Fruit fly (Drosophila melanogaster) whole organism, adult: ENCODE results near the gene lok.

Experiments used
- CG11617 ChIP-seq: fragments of 200-800 bp; sonication (Bioruptor generic); optimal IDR thresholded peaks from 2 replicates; lab custom pipeline; 2017; ENCODE audit warnings: mild to moderate bottlenecking, missing biosample characterization, missing genetic modification reagents, missing genetic modification characterization
- CG12768 ChIP-seq: fragments of 200-800 bp; sonication (Bioruptor generic); optimal IDR thresholded peaks from 2 replicates; lab custom pipeline; 2017; ENCODE audit warnings: missing biosample characterization, missing genetic modification characterization, mild to moderate bottlenecking, moderate library complexity, missing genetic modification reagents
- CG14711 ChIP-seq: fragments of 200-800 bp; sonication (Bioruptor generic); optimal IDR thresholded peaks from 2 replicates; lab custom pipeline; 2018; ENCODE audit warnings: missing biosample characterization, mild to moderate bottlenecking, missing genetic modification characterization, moderate library complexity
- CG1620 ChIP-seq: fragments of 200-800 bp; sonication (Bioruptor generic); optimal IDR thresholded peaks from 2 replicates; lab custom pipeline; 2016; ENCODE audit warnings: missing biosample characterization, missing genetic modification characterization
- CG33017 ChIP-seq: fragments of 200-800 bp; sonication (Bioruptor generic); optimal IDR thresholded peaks from 2 replicates; lab custom pipeline; 2018; ENCODE audit warnings: missing biosample characterization, mild to moderate bottlenecking, missing genetic modification characterization, moderate library complexity
- CG5204 ChIP-seq: fragments of 200-800 bp; sonication (Bioruptor generic); optimal IDR thresholded peaks from 2 replicates; lab custom pipeline; 2016; ENCODE audit warnings: missing biosample characterization, missing genetic modification characterization
- CG7045 ChIP-seq: fragments of 200-800 bp; sonication (Bioruptor generic); optimal IDR thresholded peaks from 2 replicates; lab custom pipeline; 2017; ENCODE audit warnings: missing biosample characterization, mild to moderate bottlenecking, missing genetic modification characterization
- CG7101 ChIP-seq: fragments of 200-800 bp; sonication (Bioruptor generic); optimal IDR thresholded peaks from 2 replicates; lab custom pipeline; 2018; ENCODE audit warnings: missing biosample characterization, mild to moderate bottlenecking, missing genetic modification characterization, moderate library complexity
- Clk ChIP-seq: fragments of 200-800 bp; sonication (Bioruptor generic); optimal IDR thresholded peaks from 2 replicates; lab custom pipeline; 2017; ENCODE audit warnings: missing biosample characterization, missing genetic modification characterization
- Crg-1 ChIP-seq: fragments of 200-800 bp; sonication (Bioruptor generic); optimal IDR thresholded peaks from 2 replicates; lab custom pipeline; 2016; ENCODE audit warnings: missing biosample characterization, missing genetic modification characterization
- Hr96 ChIP-seq: fragments of 200-800 bp; sonication (Bioruptor generic); optimal IDR thresholded peaks from 2 replicates; lab custom pipeline; 2016; ENCODE audit warnings: missing biosample characterization, missing genetic modification characterization
- Mnt ChIP-seq: fragments of 200-800 bp; sonication (Bioruptor generic); optimal IDR thresholded peaks from 2 replicates; lab custom pipeline; 2016; ENCODE audit warnings: missing biosample characterization, mild to moderate bottlenecking, missing genetic modification characterization
- bab1 ChIP-seq: fragments of 200-800 bp; sonication (Bioruptor generic); optimal IDR thresholded peaks from 3 replicates; lab custom pipeline; 2019; ENCODE audit warnings: missing biosample characterization, mild to moderate bottlenecking, missing genetic modification characterization, moderate library complexity
- cic ChIP-seq: fragments of 200-800 bp; sonication (Bioruptor generic); optimal IDR thresholded peaks from 2 replicates; lab custom pipeline; 2017; ENCODE audit warnings: missing biosample characterization, mild to moderate bottlenecking, missing genetic modification characterization, moderate library complexity
- cnc ChIP-seq, 2 experiments: fragments of >200 bp; optimal IDR thresholded peaks; 2 replicates each; lab custom pipeline; 2017
- kay ChIP-seq: fragments of 200-800 bp; sonication (Bioruptor generic); peaks from one replicate; lab custom pipeline; 2016; ENCODE audit warnings: missing biosample characterization, missing genetic modification characterization, borderline replicate concordance
- ovo ChIP-seq: fragments of 200-800 bp; sonication (Bioruptor generic); optimal IDR thresholded peaks from 2 replicates; lab custom pipeline; 2016; ENCODE audit warnings: missing biosample characterization, missing genetic modification characterization
- pad ChIP-seq: fragments of 200-800 bp; sonication (Bioruptor generic); optimal IDR thresholded peaks from 3 replicates; lab custom pipeline; 2017; ENCODE audit warnings: missing biosample characterization, missing genetic modification characterization, mild to moderate bottlenecking, moderate library complexity, missing genetic modification reagents
- tj ChIP-seq: fragments of 200-800 bp; sonication (Bioruptor generic); optimal IDR thresholded peaks from 3 replicates; lab custom pipeline; 2017; ENCODE audit warnings: missing biosample characterization, mild to moderate bottlenecking, missing genetic modification characterization, moderate library complexity
- toe ChIP-seq: fragments of 200-800 bp; sonication (Bioruptor generic); optimal IDR thresholded peaks from 2 replicates; lab custom pipeline; 2016; ENCODE audit warnings: missing biosample characterization, missing genetic modification characterization

The lok gene

DNA sequence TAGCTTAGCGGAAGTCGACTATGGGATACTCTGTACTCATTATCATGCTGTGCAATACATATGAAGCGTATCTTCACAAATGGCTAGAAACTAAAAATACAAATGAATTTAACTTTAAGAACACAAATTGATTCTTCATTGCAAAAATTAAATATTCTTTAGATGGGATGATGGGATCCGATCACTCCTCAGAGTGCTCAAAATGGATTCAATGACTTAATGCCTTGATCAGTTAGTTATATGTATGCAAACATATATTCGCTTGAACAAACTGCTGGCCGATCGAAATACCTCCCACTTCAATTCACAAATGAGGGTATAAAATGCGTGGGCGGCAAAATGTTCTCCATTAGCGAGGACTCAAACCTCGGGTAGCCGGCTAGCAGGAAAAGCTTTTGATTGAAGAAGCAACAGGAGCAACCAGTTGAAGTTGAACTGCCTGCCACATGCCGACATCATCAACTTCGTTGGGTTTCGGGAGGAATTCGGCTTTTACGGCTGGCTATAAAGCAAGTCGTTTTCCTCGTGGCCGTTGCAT is 33.8 kb upstream of the lok start, which contains the start of gene sNPF:
TSS of gene sNPF (plus strand) at position 534 of the 538 bp plus-strand sequence.
- TF ChIP-seq CG14711 (tag; lab: Kevin White, UChicago) (no peak), pad (GFP tag; lab: Kevin White, UChicago) (no peak), Hr96 (GFP tag; lab: Kevin White, UChicago) (peak; percentile 8), kay (GFP tag; lab: Kevin White, UChicago) (no peak), CG33017 (tag; lab: Kevin White, UChicago) (peak; percentile 59), Crg-1 (GFP tag; lab: Kevin White, UChicago) (no peak), cic (GFP tag; lab: Kevin White, UChicago) (peak; percentile 10), CG7045 (GFP tag; lab: Kevin White, UChicago) (peak; percentile 42), toe (GFP tag; lab: Kevin White, UChicago) (peak; percentile 45), cnc (optimal IDR thresholded peaks at IDR 0.05; lab: Kevin White, UChicago) (no peak), Mnt (no peak), CG11617 (peak; percentile 7), CG1620 (GFP tag; lab: Kevin White, UChicago) (no peak), Clk (no peak), CG12768 (GFP tag; lab: Kevin White, UChicago) (no peak), CG7101 (tag; lab: Kevin White, UChicago) (peak; percentile 10), bab1 (GFP tag; lab: Kevin White, UChicago) (no peak), CG5204 (GFP tag; lab: Kevin White, UChicago) (peak; percentile 54), tj (no peak), ovo (GFP tag; lab: Kevin White, UChicago) (no peak)

- TF ChIP-seq Hr96 (GFP tag; lab: Kevin White, UChicago) (no peak), CG14711 (tag; lab: Kevin White, UChicago) (no peak), toe (GFP tag; lab: Kevin White, UChicago) (no peak), kay (GFP tag; lab: Kevin White, UChicago) (no peak), CG12768 (GFP tag; lab: Kevin White, UChicago) (no peak), CG1620 (GFP tag; lab: Kevin White, UChicago) (no peak), CG11617 (no peak), Clk (no peak), CG33017 (tag; lab: Kevin White, UChicago) (no peak), cic (GFP tag; lab: Kevin White, UChicago) (no peak)
Measured at dm6 chr2L:20051172-20051893, 9.9 kb upstream of the lok start.

DNA sequence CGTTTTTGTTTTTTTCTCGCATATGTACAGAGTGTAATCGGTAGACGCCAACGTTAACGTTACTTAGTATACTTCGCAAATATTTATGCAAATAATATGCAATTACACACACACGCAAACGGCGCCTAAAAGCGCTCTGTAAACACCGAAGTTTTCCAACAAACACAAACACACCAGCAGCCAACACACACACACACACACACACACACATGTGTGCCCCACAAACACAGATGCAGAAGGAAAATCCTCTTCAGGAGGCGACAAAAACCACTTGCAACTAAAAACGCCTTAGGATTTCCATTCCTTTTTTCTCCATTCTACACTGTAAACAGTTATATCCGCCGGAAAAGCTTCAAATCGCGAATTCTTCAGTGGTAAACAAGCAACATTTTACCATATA is 3.8 kb upstream of the lok start:
- TF ChIP-seq CG1620 (GFP tag; lab: Kevin White, UChicago) (no peak), bab1 (GFP tag; lab: Kevin White, UChicago) (no peak), ovo (GFP tag; lab: Kevin White, UChicago) (no peak), Mnt (no peak), CG11617 (no peak), CG7101 (tag; lab: Kevin White, UChicago) (no peak), tj (no peak), CG33017 (tag; lab: Kevin White, UChicago) (no peak), CG5204 (GFP tag; lab: Kevin White, UChicago) (no peak), CG7045 (GFP tag; lab: Kevin White, UChicago) (no peak)

- TF ChIP-seq CG14711 (tag; lab: Kevin White, UChicago): peak; percentile 89
- TF ChIP-seq pad (GFP tag; lab: Kevin White, UChicago): no peak
Measured at dm6 chr2L:20065516-20065915, 4.3 kb downstream of the lok start, which contains the start of gene vls. Gene vls (minus strand): TSS chr2L:20065679.

DNA sequence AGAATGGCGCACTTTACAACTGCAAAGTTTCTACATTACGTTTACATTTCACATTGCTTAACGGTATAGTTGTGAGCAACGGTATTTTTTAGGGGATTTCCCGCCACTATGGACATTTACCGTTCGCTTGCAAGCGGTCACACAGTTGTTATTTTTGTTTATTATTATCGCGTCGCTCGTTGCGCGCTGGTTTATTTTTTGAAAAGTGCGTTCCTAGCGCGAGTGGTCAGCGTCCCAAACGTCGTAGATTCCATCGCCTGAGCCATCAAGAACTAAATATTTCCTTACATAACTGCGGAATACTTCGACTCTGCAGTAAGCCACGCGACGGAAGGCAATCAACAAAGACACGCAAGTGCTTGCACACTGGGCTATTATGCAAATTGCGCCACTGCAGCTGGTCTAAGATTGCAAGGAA is 5.0 kb downstream of the lok start, which contains the start of gene bwa:
TSS of gene bwa (plus strand) at position 159 of the 418 bp plus-strand sequence.
- TF ChIP-seq Mnt (peak; percentile 14), pad (GFP tag; lab: Kevin White, UChicago) (no peak), cnc (optimal IDR thresholded peaks at IDR 0.05; lab: Kevin White, UChicago) (no peak), Hr96 (GFP tag; lab: Kevin White, UChicago) (no peak), CG7045 (GFP tag; lab: Kevin White, UChicago) (no peak), bab1 (GFP tag; lab: Kevin White, UChicago) (no peak), cic (GFP tag; lab: Kevin White, UChicago) (peak; percentile 28), Crg-1 (GFP tag; lab: Kevin White, UChicago) (no peak), CG14711 (tag; lab: Kevin White, UChicago) (peak; percentile 1), tj (no peak), CG5204 (GFP tag; lab: Kevin White, UChicago) (no peak), kay (GFP tag; lab: Kevin White, UChicago) (no peak), CG7101 (tag; lab: Kevin White, UChicago) (no peak), CG1620 (GFP tag; lab: Kevin White, UChicago) (no peak), Clk (no peak), ovo (GFP tag; lab: Kevin White, UChicago) (peak; percentile 83), CG12768 (GFP tag; lab: Kevin White, UChicago) (no peak), CG11617 (no peak), toe (GFP tag; lab: Kevin White, UChicago) (no peak), CG33017 (tag; lab: Kevin White, UChicago) (peak; percentile 12)

DNA sequence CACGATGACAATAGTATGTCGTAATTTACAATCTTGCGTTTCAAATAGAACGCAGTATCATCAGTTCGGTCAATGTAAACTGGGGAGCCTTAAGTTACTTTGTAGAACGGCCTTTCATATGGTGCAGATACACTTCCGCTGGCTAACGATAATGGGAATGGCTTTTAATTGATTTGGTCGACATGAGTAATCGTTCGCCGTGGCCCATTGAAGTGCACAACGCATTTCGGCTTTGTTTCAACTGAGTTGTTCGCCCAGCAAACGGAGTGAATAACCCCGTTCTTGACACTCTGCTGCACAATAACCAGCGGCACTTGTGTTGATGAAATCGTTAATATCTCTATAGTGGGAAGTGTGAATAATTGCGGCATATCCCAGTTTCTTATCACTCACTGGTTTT is 6.7 kb downstream of the lok start:
- TF ChIP-seq Clk (no peak), Mnt (no peak), kay (GFP tag; lab: Kevin White, UChicago) (no peak), CG1620 (GFP tag; lab: Kevin White, UChicago) (no peak), CG7101 (tag; lab: Kevin White, UChicago) (no peak), cnc (optimal IDR thresholded peaks at IDR 0.05; lab: Kevin White, UChicago) (no peak), Hr96 (GFP tag; lab: Kevin White, UChicago) (no peak)
